Worm (Caenorhabditis elegans) whole organism, L4/young adult: ENCODE results near the gene F42G2.7.

Experiments used
- W03F9.2 ChIP-seq: fragments of 150-350 bp; optimal IDR thresholded peaks from 2 replicates; lab custom pipeline; 2014; ENCODE audit warnings: missing biosample characterization, missing genetic modification characterization
- him-1 ChIP-seq: sonication (generic microtip); optimal IDR thresholded peaks from 2 replicates; lab custom pipeline; 2016; ENCODE audit warnings: missing genotype, missing genetic modification reagents, missing genetic modification characterization, missing compliant biosample characterization

- TF ChIP-seq W03F9.2 (tag; lab: Kevin White, UChicago) (no peak), him-1 (tag; lab: Kevin White, UChicago) (no peak)
Observed at ce11 chrII:2421905-2422304, 3.9 kb downstream of the F42G2.7 start, which contains the start of gene F42G2.2.
